Fruit fly (Drosophila melanogaster): ENCODE results near the gene Ugt305A1.
A peak's percentile ranks its signal among the peaks of the same experiment; 100 is the strongest.

DNA sequence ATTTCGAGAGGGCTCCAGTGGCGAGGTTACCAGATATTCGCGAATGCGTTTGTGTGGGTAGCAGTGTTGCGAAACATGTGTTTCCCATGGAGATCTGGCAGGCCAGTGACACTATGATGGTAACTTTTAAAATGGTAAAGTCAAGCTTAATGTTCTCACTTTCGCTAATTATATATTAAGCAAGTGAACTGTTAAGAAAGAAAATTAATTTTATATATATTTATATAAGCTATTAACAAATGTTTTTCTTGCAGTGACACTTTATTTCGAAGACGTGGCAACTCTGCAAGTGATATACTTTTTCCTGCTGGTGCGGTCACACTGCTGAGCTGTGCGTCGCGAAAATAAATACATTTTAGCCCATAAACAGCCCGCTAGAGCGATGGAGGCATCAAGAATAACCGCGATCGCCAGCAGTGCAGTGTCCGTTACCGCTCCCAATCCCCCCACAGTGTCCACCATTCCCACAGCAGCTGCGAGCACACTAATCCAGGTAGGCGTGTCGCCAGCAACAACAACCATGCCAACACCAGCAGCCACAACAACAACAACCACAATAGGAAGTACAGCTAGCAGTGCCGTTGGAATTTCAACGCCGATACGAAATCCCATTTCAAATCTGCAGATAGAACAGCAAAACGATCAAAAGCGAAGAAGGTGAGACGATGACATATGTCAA is 19.2 kb upstream of the Ugt305A1 start, which contains the start of the genes CG11593 and Rcd5:
- TF ChIP-seq usp (GFP tag; optimal IDR thresholded peaks at IDR 0.05) (no peak), Hnf4 (GFP tag; optimal IDR thresholded peaks at IDR 0.05) (no peak), br (GFP tag; optimal IDR thresholded peaks at IDR 0.05) (no peak), Jra (GFP tag; optimal IDR thresholded peaks at IDR 0.05) (no peak), HLH106 (tag; optimal IDR thresholded peaks at IDR 0.05) (peak; percentile 76), Dfd (GFP tag; optimal IDR thresholded peaks at IDR 0.05) (no peak), CrebA (GFP tag; optimal IDR thresholded peaks at IDR 0.05; ENCODE audit: borderline replicate concordance) (no peak), foxo (GFP tag; optimal IDR thresholded peaks at IDR 0.05) (no peak), lola (GFP tag; optimal IDR thresholded peaks at IDR 0.05) (no peak), Hr78 (GFP tag; optimal IDR thresholded peaks at IDR 0.05) (no peak)

Measured in whole organism, wandering third instar larva.